Worm (Caenorhabditis elegans): Measurements from ENCODE around the gene fbxb-21.
A peak's percentile ranks its signal among the peaks of the same experiment; 100 is the strongest.

Gene fbxb-21

ce11 chrII:1605010-1605409 lies 43.7 kb downstream of the fbxb-21 start:
- no peak for TF ChIP-seq lsy-2 (tag; optimal IDR thresholded peaks at IDR 0.05)
- no peak for TF ChIP-seq ztf-11 (tag; optimal IDR thresholded peaks at IDR 0.05)
- TF ChIP-seq fos-1 (tag; optimal IDR thresholded peaks at IDR 0.05): no peak
- no peak for TF ChIP-seq ama-1 (optimal IDR thresholded peaks at IDR 0.05)
- TF ChIP-seq nhr-102 (tag; optimal IDR thresholded peaks at IDR 0.05): no peak
- TF ChIP-seq mdl-1 (tag; optimal IDR thresholded peaks at IDR 0.05): no peak
- no peak for TF ChIP-seq zag-1 (tag; optimal IDR thresholded peaks at IDR 0.05)
- no peak for TF ChIP-seq daf-16 (GFP tag; optimal IDR thresholded peaks at IDR 0.05)
- no peak for TF ChIP-seq daf-16 (tag; optimal IDR thresholded peaks at IDR 0.05)
- TF ChIP-seq ztf-7 (tag; optimal IDR thresholded peaks at IDR 0.05): no peak
- no peak for TF ChIP-seq F49E8.2 (tag; optimal IDR thresholded peaks at IDR 0.05; ENCODE audit: borderline replicate concordance)
- no peak for TF ChIP-seq dmd-8 (GFP tag; IDR thresholded peaks at IDR 0.05)
- no peak for TF ChIP-seq spr-3 (GFP tag; optimal IDR thresholded peaks at IDR 0.05)
- no peak for TF ChIP-seq Y75B8A.6 (GFP tag; IDR thresholded peaks at IDR 0.05)
- TF ChIP-seq mxl-3 (GFP tag; optimal IDR thresholded peaks at IDR 0.05): no peak
- no peak for TF ChIP-seq snpc-1.2 (GFP tag; IDR thresholded peaks at IDR 0.05)
- no peak for TF ChIP-seq unc-130 (GFP tag; optimal IDR thresholded peaks at IDR 0.05)
- TF ChIP-seq lin-13 (GFP tag; optimal IDR thresholded peaks at IDR 0.05): no peak
- no peak for TF ChIP-seq hlh-11 (tag; optimal IDR thresholded peaks at IDR 0.05)
- TF ChIP-seq mes-2 (tag; optimal IDR thresholded peaks at IDR 0.05; ENCODE audit: poor library complexity, severe bottlenecking): no peak

ce11 chrII:1603049-1603448 lies 45.6 kb downstream of the fbxb-21 start:
- TF ChIP-seq nhr-77 (tag; optimal IDR thresholded peaks at IDR 0.05) (no peak), set-16 (GFP tag; IDR thresholded peaks at IDR 0.05) (peak; percentile 84)

- no peak for TF ChIP-seq mes-2 (tag; optimal IDR thresholded peaks at IDR 0.05; ENCODE audit: poor library complexity, severe bottlenecking)
- TF ChIP-seq nhr-11 (tag; optimal IDR thresholded peaks at IDR 0.05): no peak
- no peak for TF ChIP-seq T20F7.1 (GFP tag; optimal IDR thresholded peaks at IDR 0.05)
- no peak for TF ChIP-seq egl-27 (tag; optimal IDR thresholded peaks at IDR 0.05)
- TF ChIP-seq pqm-1 (tag; optimal IDR thresholded peaks at IDR 0.05): no peak
- no peak for TF ChIP-seq ama-1 (optimal IDR thresholded peaks at IDR 0.05)
- no peak for TF ChIP-seq egl-43 (GFP tag; IDR thresholded peaks at IDR 0.05)
- TF ChIP-seq madf-9 (GFP tag; conservative IDR thresholded peaks at IDR 0.05): no peak
- no peak for TF ChIP-seq ZK337.2 (GFP tag; IDR thresholded peaks at IDR 0.05)
- no peak for TF ChIP-seq T26A8.4 (GFP tag; IDR thresholded peaks at IDR 0.05)
- no peak for TF ChIP-seq Y5F2A.4 (GFP tag; optimal IDR thresholded peaks at IDR 0.05)
- no peak for TF ChIP-seq zag-1 (tag; optimal IDR thresholded peaks at IDR 0.05)
- TF ChIP-seq dmd-8 (GFP tag; IDR thresholded peaks at IDR 0.05): no peak
- no peak for TF ChIP-seq lin-39 (tag; optimal IDR thresholded peaks at IDR 0.05)
These were observed 47.2 kb downstream of the fbxb-21 start, which contains the start of gene bath-47 for ce11 chrII:1601507-1601906. bath-47 (plus strand) TSS chrII:1601811.

ce11 chrII:1600661-1601060 lies 48.0 kb downstream of the fbxb-21 start, which contains the start of gene bath-26:
bath-26 (minus strand) TSS chrII:1600761.
- no peak for TF ChIP-seq dve-1 (tag; optimal IDR thresholded peaks at IDR 0.05; ENCODE audit: insufficient read depth)
- no peak for TF ChIP-seq T20F7.1 (GFP tag; optimal IDR thresholded peaks at IDR 0.05)
- peak in 1 of 2 experiments; percentile 30 for TF ChIP-seq unc-62 (GFP tag; optimal IDR thresholded peaks at IDR 0.05 in 1 of 2)
- TF ChIP-seq unc-62 (tag; optimal IDR thresholded peaks at IDR 0.05): no peak

Data from whole organism, L4 larva.